Fruit fly (Drosophila melanogaster): ENCODE measurements around the gene CG31517.

CG31517 gene

dm6 chr3R:13951038-13951437 lies 2.8 kb downstream of the CG31517 start, which contains the start of gene CG9926:
CG9926 (minus strand) TSS chr3R:13951138.
- TF ChIP-seq lola (GFP tag; optimal IDR thresholded peaks at IDR 0.05) (no peak), N (GFP tag; optimal IDR thresholded peaks at IDR 0.05) (no peak), Hnf4 (GFP tag; optimal IDR thresholded peaks at IDR 0.05) (no peak)

- TF ChIP-seq CrebA (GFP tag; optimal IDR thresholded peaks at IDR 0.05; ENCODE audit: borderline replicate concordance) (no peak), N (GFP tag; optimal IDR thresholded peaks at IDR 0.05) (no peak), dsf (GFP tag; optimal IDR thresholded peaks at IDR 0.05; ENCODE audit: borderline replicate concordance) (no peak), HLH106 (tag; optimal IDR thresholded peaks at IDR 0.05) (no peak), psq (GFP tag; optimal IDR thresholded peaks at IDR 0.05) (no peak), Mio (GFP tag; optimal IDR thresholded peaks at IDR 0.05) (no peak), GATAd (GFP tag; optimal IDR thresholded peaks at IDR 0.05) (no peak), jim (GFP tag; optimal IDR thresholded peaks at IDR 0.05) (no peak), h (GFP tag; optimal IDR thresholded peaks at IDR 0.05) (no peak), Hr83 (GFP tag; optimal IDR thresholded peaks at IDR 0.05; ENCODE audit: poor library complexity, severe bottlenecking) (no peak), sv (GFP tag; optimal IDR thresholded peaks at IDR 0.05) (no peak)
These were observed 4.1 kb downstream of the CG31517 start for dm6 chr3R:13952303-13952702.

dm6 chr3R:13955227-13955626 lies 7.0 kb downstream of the CG31517 start:
- no peak for TF ChIP-seq Jra (GFP tag; optimal IDR thresholded peaks at IDR 0.05)
- peak; percentile 61 for TF ChIP-seq Hnf4 (GFP tag; optimal IDR thresholded peaks at IDR 0.05)
- TF ChIP-seq Vsx2 (GFP tag; optimal IDR thresholded peaks at IDR 0.05; ENCODE audit: partially characterized antibody), result no peak
- TF ChIP-seq br (GFP tag; optimal IDR thresholded peaks at IDR 0.05), result peak; percentile 59
- TF ChIP-seq HLH106 (tag; optimal IDR thresholded peaks at IDR 0.05), result peak; percentile 39
- TF ChIP-seq usp (GFP tag; optimal IDR thresholded peaks at IDR 0.05), result no peak
- TF ChIP-seq OdsH (GFP tag; optimal IDR thresholded peaks at IDR 0.05), result peak; percentile 43
- peak; percentile 59 for TF ChIP-seq ey (GFP tag; optimal IDR thresholded peaks at IDR 0.05)
- no peak for TF ChIP-seq Hr78 (GFP tag; optimal IDR thresholded peaks at IDR 0.05)
- TF ChIP-seq h (GFP tag; optimal IDR thresholded peaks at IDR 0.05), result peak; percentile 5
- TF ChIP-seq rgr (GFP tag; optimal IDR thresholded peaks at IDR 0.05), result peak; percentile 30
- TF ChIP-seq Dif (GFP tag; optimal IDR thresholded peaks at IDR 0.05; ENCODE audit: partially characterized antibody), result no peak
- TF ChIP-seq brk (GFP tag; optimal IDR thresholded peaks at IDR 0.05), result no peak
- peak; percentile 58 for TF ChIP-seq fru (GFP tag; optimal IDR thresholded peaks at IDR 0.05)
- peak; percentile 42 for TF ChIP-seq psq (GFP tag; optimal IDR thresholded peaks at IDR 0.05)
- TF ChIP-seq dsf (GFP tag; optimal IDR thresholded peaks at IDR 0.05; ENCODE audit: borderline replicate concordance), result no peak
- no peak for TF ChIP-seq jim (GFP tag; optimal IDR thresholded peaks at IDR 0.05)
- TF ChIP-seq woc (GFP tag; optimal IDR thresholded peaks at IDR 0.05), result peak; percentile 69
- TF ChIP-seq sv (GFP tag; optimal IDR thresholded peaks at IDR 0.05), result no peak
- peak in 1 of 2 experiments; percentile 49 for TF ChIP-seq foxo (GFP tag; optimal IDR thresholded peaks at IDR 0.05)

- TF ChIP-seq Vsx2 (GFP tag; optimal IDR thresholded peaks at IDR 0.05; ENCODE audit: partially characterized antibody) (no peak), Rel (GFP tag; optimal IDR thresholded peaks at IDR 0.05) (no peak), Rel (tag; optimal IDR thresholded peaks at IDR 0.05) (no peak), Hnf4 (GFP tag; optimal IDR thresholded peaks at IDR 0.05) (no peak), Hr78 (GFP tag; optimal IDR thresholded peaks at IDR 0.05) (no peak), GATAd (GFP tag; optimal IDR thresholded peaks at IDR 0.05) (no peak), foxo (GFP tag; optimal IDR thresholded peaks at IDR 0.05) (no peak), CG32264 (GFP tag; optimal IDR thresholded peaks at IDR 0.05) (no peak), h (GFP tag; optimal IDR thresholded peaks at IDR 0.05) (no peak), fru (GFP tag; optimal IDR thresholded peaks at IDR 0.05) (no peak)
These were observed 8.7 kb downstream of the CG31517 start for dm6 chr3R:13956809-13957351.

- TF ChIP-seq foxo (GFP tag; optimal IDR thresholded peaks at IDR 0.05) (no peak), CrebA (GFP tag; optimal IDR thresholded peaks at IDR 0.05; ENCODE audit: borderline replicate concordance) (no peak)
These were observed 10.4 kb downstream of the CG31517 start, which contains the start of gene Ipp for dm6 chr3R:13958582-13958981. Ipp (plus strand) TSS chr3R:13958789.

dm6 chr3R:13964074-13964473 lies 15.9 kb downstream of the CG31517 start, which contains the start of gene Kots:
Kots (minus strand) TSS chr3R:13964174.
- TF ChIP-seq psq (GFP tag; optimal IDR thresholded peaks at IDR 0.05) (no peak), CrebA (GFP tag; optimal IDR thresholded peaks at IDR 0.05; ENCODE audit: borderline replicate concordance) (no peak), fru (GFP tag; optimal IDR thresholded peaks at IDR 0.05) (no peak)
